Fruit fly (Drosophila melanogaster) whole organism, prepupa: ENCODE results near the gene CG15202.

Experiments
- CG11294 ChIP-seq: fragments of 200-800 bp; sonication (Bioruptor generic); IDR thresholded peaks from 2 replicates; pipeline ENCODE4 v1.3.6; 2022; ENCODE audit warnings: missing biosample characterization, missing genetic modification characterization
- CG11902 ChIP-seq: fragments of 200-800 bp; sonication (Bioruptor generic); optimal IDR thresholded peaks from 3 replicates; lab custom pipeline; 2016; ENCODE audit warnings: missing biosample characterization, missing genetic modification characterization
- CG3032 ChIP-seq: fragments of 200-800 bp; optimal IDR thresholded peaks from 2 replicates; lab custom pipeline; 2019; ENCODE audit warnings: missing biosample characterization, mild to moderate bottlenecking, missing genetic modification characterization, moderate library complexity
- CG3919 ChIP-seq: fragments of 200-800 bp; sonication (Bioruptor generic); optimal IDR thresholded peaks from 3 replicates; lab custom pipeline; 2016; ENCODE audit warnings: missing biosample characterization, missing genetic modification characterization
- CG7368 ChIP-seq: fragments of 200-800 bp; sonication (Bioruptor generic); optimal IDR thresholded peaks from 3 replicates; lab custom pipeline; 2016; ENCODE audit warnings: missing biosample characterization, missing genetic modification characterization
- Eip75B ChIP-seq: fragments of 200-800 bp; sonication (Bioruptor generic); optimal IDR thresholded peaks from 3 replicates; lab custom pipeline; 2016; ENCODE audit warnings: missing biosample characterization, missing genetic modification characterization
- Gug ChIP-seq: fragments of 200-800 bp; sonication (Bioruptor generic); IDR thresholded peaks from 2 replicates; pipeline ENCODE4 v1.3.6; 2022; ENCODE audit warnings: missing biosample characterization, missing genetic modification characterization
- Hr38 ChIP-seq: sonication (Bioruptor generic); optimal IDR thresholded peaks from 2 replicates; lab custom pipeline; 2016; ENCODE audit warnings: missing biosample characterization, missing genetic modification characterization
- Met ChIP-seq: fragments of 200-800 bp; sonication (Bioruptor generic); optimal IDR thresholded peaks from 3 replicates; lab custom pipeline; 2016; ENCODE audit warnings: missing biosample characterization, missing genetic modification characterization
- OdsH ChIP-seq: fragments of 200-800 bp; sonication (Bioruptor generic); optimal IDR thresholded peaks from 3 replicates; lab custom pipeline; 2016; ENCODE audit warnings: missing biosample characterization, missing genetic modification characterization
- acj6 ChIP-seq: fragments of 200-800 bp; sonication (Bioruptor generic); optimal IDR thresholded peaks from 3 replicates; lab custom pipeline; 2016; ENCODE audit warnings: missing biosample characterization, missing genetic modification characterization
- dac ChIP-seq: fragments of 200-800 bp; sonication (Bioruptor generic); optimal IDR thresholded peaks from 2 replicates; lab custom pipeline; 2017; ENCODE audit warnings: missing biosample characterization, mild to moderate bottlenecking, missing genetic modification characterization
- pdm3 ChIP-seq: fragments of 200-800 bp; sonication (Bioruptor generic); optimal IDR thresholded peaks from 3 replicates; lab custom pipeline; 2016; ENCODE audit warnings: missing biosample characterization, missing genetic modification characterization
- ss ChIP-seq, 2 experiments: fragments of 200-800 bp; sonication (Bioruptor generic); optimal IDR thresholded peaks; 2 replicates in 1 of 2; 3 replicates in 1 of 2; lab custom pipeline; 2017 to 2018; ENCODE audit warnings: mild to moderate bottlenecking in 2 of 2, missing biosample characterization in 2 of 2, missing genetic modification characterization in 2 of 2, moderate library complexity in 1 of 2

DNA sequence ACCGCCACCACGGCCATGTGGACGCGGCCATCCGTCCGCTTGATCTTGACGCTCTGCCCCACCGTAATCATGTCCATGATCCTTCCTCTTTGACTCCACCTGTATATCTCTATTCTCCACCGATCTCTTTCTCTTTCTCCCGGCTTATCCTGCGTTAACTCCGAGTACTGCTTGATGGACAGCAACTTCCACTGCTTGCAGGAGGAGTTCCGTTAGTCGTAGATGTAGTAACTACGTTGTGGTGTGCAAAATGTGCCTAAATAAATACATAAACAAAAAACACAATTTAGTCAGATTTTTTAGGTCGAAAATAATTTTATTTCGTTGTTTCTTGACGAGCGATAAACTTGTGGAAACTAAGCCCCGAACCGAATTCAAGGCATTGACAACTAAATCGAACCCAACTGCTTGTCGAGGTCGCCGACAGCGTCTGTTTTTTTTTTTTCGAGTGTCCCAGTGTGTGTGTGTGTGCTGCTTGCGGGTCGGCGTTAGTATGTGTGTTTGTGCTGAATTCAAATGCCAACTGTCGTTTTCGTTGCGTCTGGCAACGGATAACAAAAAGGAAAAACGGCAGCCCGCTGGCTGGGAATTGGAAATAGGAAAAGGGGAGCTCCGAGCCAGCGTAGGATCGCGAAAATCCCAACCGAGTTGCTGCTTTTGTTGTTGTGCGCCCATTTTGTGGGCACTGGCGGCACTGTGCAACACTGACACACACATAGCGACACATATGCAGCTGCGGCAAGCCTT lies 6.3 kb upstream of the CG15202 start:
- TF ChIP-seq CG3032 = no peak
- no peak for TF ChIP-seq pdm3
- TF ChIP-seq dac (GFP tag; lab: Kevin White, UChicago) = no peak
- TF ChIP-seq OdsH (GFP tag; lab: Kevin White, UChicago) = no peak
- no peak for TF ChIP-seq CG11294 (GFP tag; lab: Robert Waterston, UW)
- no peak for TF ChIP-seq Gug (GFP tag; lab: Robert Waterston, UW)
- TF ChIP-seq Met (GFP tag; lab: Kevin White, UChicago) = no peak
- no peak for TF ChIP-seq ss (GFP tag; optimal IDR thresholded peaks at IDR 0.05; lab: Kevin White, UChicago)
- TF ChIP-seq CG11902 (GFP tag; lab: Kevin White, UChicago) = no peak
- TF ChIP-seq acj6 (GFP tag; lab: Kevin White, UChicago) = no peak
- TF ChIP-seq Eip75B (GFP tag; lab: Kevin White, UChicago) = no peak
- no peak for TF ChIP-seq CG3919 (GFP tag; lab: Kevin White, UChicago)
- TF ChIP-seq CG7368 (GFP tag; lab: Kevin White, UChicago) = no peak
- no peak for TF ChIP-seq Hr38 (GFP tag; lab: Kevin White, UChicago)
